Worm (Caenorhabditis elegans) whole organism, mixed stage, embryonic: ENCODE results near the gene F42A10.9.
"Not testable (repeated sequence)": the region's sequence is repeated elsewhere in the genome, so short reads cannot be mapped to it uniquely, and the experiment has no call there.

Source experiments
- M03D4.4 ChIP-seq: sonication (generic microtip); optimal IDR thresholded peaks from 2 replicates; lab custom pipeline; 2017; ENCODE audit warnings: mild to moderate bottlenecking, missing genetic modification characterization, missing compliant biosample characterization
- flh-1 ChIP-seq: fragments of 200-800 bp; sonication (Bioruptor generic); optimal IDR thresholded peaks from 2 replicates; lab custom pipeline; 2018; ENCODE audit warnings: mild to moderate bottlenecking, missing genetic modification characterization, moderate library complexity, missing compliant biosample characterization
- hlh-1 ChIP-seq: fragments of 150-350 bp; optimal IDR thresholded peaks from 2 replicates; lab custom pipeline; 2014; ENCODE audit warnings: missing biosample characterization, missing genetic modification reagents, missing genetic modification characterization
- lin-13 ChIP-seq: fragments of 150-350 bp; optimal IDR thresholded peaks from 2 replicates; lab custom pipeline; 2014; ENCODE audit warnings: missing biosample characterization, missing genetic modification characterization
- lsy-2 ChIP-seq: fragments of 150-350 bp; optimal IDR thresholded peaks from 2 replicates; lab custom pipeline; 2014; ENCODE audit warnings: missing biosample characterization, missing genetic modification characterization
- mep-1 ChIP-seq: fragments of 150-350 bp; optimal IDR thresholded peaks from 2 replicates; lab custom pipeline; 2017; ENCODE audit warnings: missing biosample characterization, missing genetic modification reagents, missing genetic modification characterization, inconsistent platforms
- nhr-12 ChIP-seq: fragments of 150-350 bp; optimal IDR thresholded peaks from 2 replicates; lab custom pipeline; 2014; ENCODE audit warnings: missing biosample characterization, missing genetic modification characterization
- nhr-237 ChIP-seq: fragments of 150-350 bp; optimal IDR thresholded peaks from 2 replicates; lab custom pipeline; 2014; ENCODE audit warnings: missing biosample characterization, missing genetic modification characterization
- pha-4 ChIP-seq: fragments of 150-350 bp; optimal IDR thresholded peaks from 2 replicates; lab custom pipeline; 2018; ENCODE audit warnings: missing biosample characterization, missing genetic modification reagents, missing genetic modification characterization
- unc-39 ChIP-seq: fragments of 150-350 bp; optimal IDR thresholded peaks from 2 replicates; lab custom pipeline; 2014; ENCODE audit warnings: missing biosample characterization, missing genetic modification characterization
- unc-62 ChIP-seq: fragments of 150-350 bp; optimal IDR thresholded peaks from 2 replicates; lab custom pipeline; 2014; ENCODE audit warnings: missing biosample characterization, missing genetic modification reagents, missing genetic modification characterization

- TF ChIP-seq nhr-12; lsy-2 (tag; lab: Kevin White, UChicago); pha-4 (tag; lab: Kevin White, UChicago); lin-13 (tag; lab: Kevin White, UChicago); mep-1 (tag; lab: Kevin White, UChicago); unc-62 (GFP tag; lab: Kevin White, UChicago); nhr-237 (tag; lab: Kevin White, UChicago); unc-39 (tag; lab: Kevin White, UChicago); hlh-1 (tag; lab: Kevin White, UChicago): not testable (repeated sequence)
- TF ChIP-seq flh-1 (GFP tag; lab: Kevin White, UChicago) (peak; percentile 23), M03D4.4 (tag; lab: Kevin White, UChicago) (peak; percentile 81)
These were observed 31.0 kb upstream of the F42A10.9 start for ce11 chrIII:6133389-6133789.
